Worm (Caenorhabditis elegans): Measurements from ENCODE around the gene E04F6.9.

Gene E04F6.9

DNA sequence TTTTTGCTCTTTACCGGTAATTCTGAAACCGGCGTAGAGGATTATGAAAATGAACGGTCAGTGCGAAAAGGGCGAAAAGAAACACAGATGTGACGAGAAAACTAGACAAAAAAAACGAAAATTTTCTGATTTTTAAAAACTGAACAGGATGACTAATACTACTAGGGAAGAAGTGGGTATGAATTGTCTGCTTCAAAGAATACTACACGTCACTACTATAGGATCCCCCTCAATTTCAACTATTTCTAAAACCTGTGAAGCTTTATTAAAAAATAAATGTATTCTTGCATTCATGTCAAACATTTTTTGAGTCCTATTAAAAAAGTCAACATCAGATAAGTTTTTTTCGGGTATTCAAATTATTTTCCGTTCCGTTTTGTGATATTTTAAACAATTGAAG, 12.1 kb upstream of the E04F6.9 start:
- TF ChIP-seq unc-62 (GFP tag; optimal IDR thresholded peaks at IDR 0.05) = no peak

DNA sequence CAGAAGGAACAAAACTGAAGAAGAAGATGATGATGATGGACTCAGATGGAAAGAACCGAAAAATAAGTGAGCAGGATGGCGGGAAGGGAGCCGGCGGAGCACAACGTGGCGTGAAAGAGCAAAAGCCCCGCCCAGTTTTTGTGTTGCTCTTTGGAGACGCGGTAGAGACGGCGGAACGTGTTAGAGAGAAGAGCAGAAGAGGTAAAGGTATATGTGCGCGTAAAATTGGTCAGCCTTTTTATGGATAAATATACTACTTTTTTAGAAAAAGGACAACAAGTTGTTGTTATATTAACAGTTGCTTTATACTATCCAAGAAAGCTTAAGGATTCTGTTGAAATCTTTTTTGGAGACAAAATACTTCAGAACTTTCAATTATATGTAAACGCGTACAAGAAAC, 5.1 kb upstream of the E04F6.9 start, which contains the start of gene E04F6.10:
Gene E04F6.10, minus strand, starts transcription at position 101 of the 400 bp plus-strand sequence.
- no peak for TF ChIP-seq unc-62 (GFP tag; optimal IDR thresholded peaks at IDR 0.05)

DNA sequence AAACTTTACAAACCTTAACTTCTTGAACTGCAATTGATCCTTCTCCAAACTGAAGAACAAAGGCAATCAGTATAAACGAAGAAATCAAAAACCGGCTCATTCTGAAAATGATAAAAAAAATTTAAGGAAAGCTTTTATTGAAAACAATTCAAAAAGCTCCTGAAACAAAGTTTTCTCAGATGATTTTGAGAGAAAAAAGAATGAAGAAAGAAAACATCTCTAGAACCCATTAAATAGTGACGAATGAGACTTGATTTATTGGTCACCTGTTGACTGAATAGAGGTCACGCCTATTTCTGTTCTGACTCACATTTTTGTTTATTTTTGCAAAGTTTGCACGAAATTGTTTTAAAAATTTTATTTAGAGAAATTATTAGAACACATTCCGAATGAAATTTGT, 679 bp downstream of the E04F6.9 start, which contains the start of gene E04F6.8:
Gene E04F6.8, minus strand, starts transcription at position 101 of the 400 bp plus-strand sequence.
- no peak for TF ChIP-seq unc-62 (GFP tag; optimal IDR thresholded peaks at IDR 0.05)

DNA sequence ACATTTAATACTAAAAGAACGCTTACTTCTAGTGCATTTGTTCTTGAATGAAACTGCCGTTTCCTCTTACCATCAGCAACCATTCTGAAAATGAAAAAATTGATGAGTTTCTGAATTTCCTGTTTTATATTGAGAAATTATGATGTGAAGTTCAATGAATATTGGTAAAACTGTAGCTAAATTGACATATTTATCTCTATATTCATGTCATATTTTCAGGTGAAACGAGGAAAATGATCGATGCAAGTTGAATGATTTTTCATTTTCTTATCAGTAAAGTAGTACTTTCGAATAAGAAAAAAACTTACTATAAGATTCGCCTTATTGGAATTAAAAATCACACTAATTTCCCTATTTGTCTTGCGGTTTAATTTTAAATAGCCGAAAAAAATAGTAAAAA, 1.8 kb downstream of the E04F6.9 start, which contains the start of gene E04F6.15:
Gene E04F6.15, minus strand, starts transcription at position 101 of the 400 bp plus-strand sequence.
- TF ChIP-seq unc-62 (GFP tag; optimal IDR thresholded peaks at IDR 0.05) = no peak

DNA sequence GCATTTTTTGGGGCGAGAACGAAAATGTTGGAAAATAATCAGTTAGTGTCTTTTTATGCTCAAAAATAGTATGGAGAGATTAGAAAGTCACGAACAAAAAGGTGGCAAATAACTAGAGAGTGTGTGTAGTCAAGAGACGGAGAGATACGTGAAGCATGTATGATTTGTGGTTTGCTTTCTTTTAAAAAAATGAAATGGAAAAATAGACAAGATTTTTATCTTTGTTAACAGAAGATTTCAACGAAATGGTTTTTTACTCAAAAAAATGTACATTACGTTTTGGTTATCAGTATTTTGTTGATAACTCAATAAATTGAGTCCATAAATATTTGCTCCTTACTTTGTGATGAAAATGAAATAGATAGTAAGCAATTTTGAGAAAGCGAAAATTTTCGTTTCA, 3.8 kb downstream of the E04F6.9 start, which contains the start of gene dhs-7:
Gene dhs-7, minus strand, starts transcription at position 277 of the 400 bp plus-strand sequence.
- TF ChIP-seq unc-62 (GFP tag; optimal IDR thresholded peaks at IDR 0.05) = no peak

DNA sequence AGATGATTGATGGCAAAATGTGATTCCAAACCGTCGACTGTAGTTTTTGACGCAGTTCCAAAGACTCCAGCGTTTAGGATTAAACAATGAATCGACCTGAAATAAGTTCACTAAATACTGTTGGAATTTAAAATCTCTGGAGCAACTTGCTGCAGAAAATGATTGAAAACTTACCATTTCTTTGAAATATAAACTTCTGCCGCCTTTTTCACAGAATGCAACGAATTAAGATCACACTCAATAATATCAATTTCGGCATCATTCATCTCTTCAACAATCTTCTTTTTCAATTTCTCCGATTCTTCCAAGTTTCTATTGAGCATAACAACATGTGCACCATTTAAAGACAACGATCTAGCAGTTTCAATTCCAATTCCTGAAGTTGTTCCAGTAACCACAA, 4.3 kb downstream of the E04F6.9 start:
- no peak for TF ChIP-seq unc-62 (GFP tag; optimal IDR thresholded peaks at IDR 0.05)

DNA sequence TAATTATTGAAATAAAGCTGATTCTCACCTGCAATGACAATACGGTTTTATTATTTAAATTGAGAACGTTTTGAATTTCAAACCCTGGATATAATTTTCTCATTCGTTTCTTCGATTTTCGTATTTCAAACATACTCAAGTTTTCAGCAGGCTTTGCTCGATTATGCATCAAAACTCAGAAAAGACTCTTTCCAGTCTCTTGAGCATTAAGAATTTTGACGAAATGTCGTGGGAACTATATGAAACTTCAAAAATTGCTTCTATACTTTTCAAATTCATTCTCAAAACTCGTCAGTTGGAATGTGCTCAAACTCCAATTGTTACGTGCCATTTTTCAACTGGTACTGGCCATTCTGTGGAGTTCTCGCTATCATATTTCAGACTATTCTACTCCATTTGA, 6.6 kb downstream of the E04F6.9 start, which contains the start of gene srd-59:
Gene srd-59, plus strand, starts transcription at position 301 of the 400 bp plus-strand sequence.
- no peak for TF ChIP-seq unc-62 (GFP tag; optimal IDR thresholded peaks at IDR 0.05)

DNA sequence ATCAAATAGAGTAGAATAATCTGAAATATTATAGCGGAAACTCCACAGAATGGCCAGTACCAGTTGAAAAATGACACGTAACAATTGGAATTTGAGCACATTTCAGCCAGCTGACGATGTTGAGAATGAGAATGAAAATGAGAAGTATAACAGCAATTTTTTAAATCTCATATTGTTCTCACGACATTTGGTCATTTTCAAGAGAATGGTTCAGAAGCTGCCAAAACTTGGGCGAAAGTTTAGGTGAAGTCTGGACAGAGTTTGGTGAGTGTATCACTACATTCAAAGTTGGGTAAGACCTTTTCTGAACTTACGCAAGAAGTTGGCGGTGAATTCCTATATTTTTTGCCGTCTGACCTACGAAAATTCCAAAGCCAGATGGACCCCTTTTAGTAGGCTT, 7.0 kb downstream of the E04F6.9 start, which contains the start of gene srd-58:
Gene srd-58, minus strand, starts transcription at position 101 of the 400 bp plus-strand sequence.
- TF ChIP-seq unc-62 (GFP tag; optimal IDR thresholded peaks at IDR 0.05) = no peak

DNA sequence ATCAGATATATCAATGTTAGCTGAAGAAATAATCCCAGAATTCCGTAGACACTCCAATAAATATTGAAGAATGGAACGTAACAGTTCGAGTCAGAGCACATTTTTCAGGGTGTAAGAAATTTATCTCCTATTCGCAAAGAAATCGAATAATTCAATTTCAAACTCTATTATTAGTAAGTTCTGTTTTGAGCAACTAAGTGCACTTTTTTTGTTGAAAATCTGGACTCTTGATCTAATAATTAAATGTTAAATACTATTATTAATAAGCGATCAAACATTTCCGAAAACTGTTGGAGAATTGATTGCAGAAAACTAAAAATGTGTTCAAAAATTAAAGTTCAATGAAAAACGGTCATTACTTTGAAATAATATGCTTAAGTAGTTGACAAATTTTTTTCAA, 8.8 kb downstream of the E04F6.9 start, which contains the start of gene srd-56:
Gene srd-56, minus strand, starts transcription at position 101 of the 400 bp plus-strand sequence.
- TF ChIP-seq unc-62 (GFP tag; optimal IDR thresholded peaks at IDR 0.05) = no peak

DNA sequence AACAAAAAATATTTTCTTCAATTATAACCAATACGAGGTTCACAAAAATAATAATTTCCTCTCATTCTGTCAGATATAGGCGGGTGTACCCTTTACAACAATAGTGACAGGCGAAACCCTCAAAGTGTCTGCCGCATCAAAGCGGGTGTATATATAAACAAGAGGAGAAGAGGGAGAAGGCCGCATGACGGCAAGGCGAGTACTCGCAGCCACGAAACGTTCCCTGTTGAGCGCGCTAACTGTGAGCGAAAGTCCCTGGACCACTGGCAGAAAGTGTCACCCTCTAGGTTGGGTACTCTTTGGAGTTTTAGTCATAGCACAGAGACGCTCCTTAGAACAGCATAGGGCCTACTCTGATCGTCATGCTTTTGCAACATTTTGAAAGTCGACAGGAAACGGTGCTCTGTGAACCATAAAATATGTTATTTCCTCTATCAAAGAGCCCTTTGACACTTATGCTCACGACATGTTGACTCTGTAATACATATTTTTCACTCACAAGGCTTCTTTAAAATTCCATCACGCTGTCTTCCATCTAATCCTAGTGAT, 11.8 kb downstream of the E04F6.9 start, which contains the start of gene pcrg-1:
Gene pcrg-1, plus strand, starts transcription at position 499 of the 549 bp plus-strand sequence.
- TF ChIP-seq unc-62 (GFP tag; optimal IDR thresholded peaks at IDR 0.05) = no peak

DNA sequence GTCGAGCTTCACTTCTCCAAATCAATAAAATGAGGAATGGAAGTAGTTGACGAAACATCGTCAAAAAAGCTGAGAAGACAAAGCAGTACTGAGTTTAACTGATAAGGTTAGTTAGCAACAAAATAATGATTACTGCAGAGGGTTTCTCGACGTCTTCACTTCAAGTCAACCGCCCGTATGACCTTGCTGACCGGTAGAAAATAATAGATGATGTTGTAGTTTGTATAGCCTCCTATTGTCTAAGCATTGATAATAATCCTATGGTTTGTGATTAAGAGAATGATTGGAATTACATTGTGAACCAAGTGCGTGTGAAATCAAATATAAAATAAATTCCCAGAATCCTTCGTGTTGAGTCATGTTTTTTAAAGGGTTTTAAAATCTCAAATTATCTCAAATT, 12.7 kb downstream of the E04F6.9 start, which contains the start of gene E04F6.6:
Gene E04F6.6, minus strand, starts transcription at position 258 of the 400 bp plus-strand sequence.
- no peak for TF ChIP-seq unc-62 (GFP tag; optimal IDR thresholded peaks at IDR 0.05)

DNA sequence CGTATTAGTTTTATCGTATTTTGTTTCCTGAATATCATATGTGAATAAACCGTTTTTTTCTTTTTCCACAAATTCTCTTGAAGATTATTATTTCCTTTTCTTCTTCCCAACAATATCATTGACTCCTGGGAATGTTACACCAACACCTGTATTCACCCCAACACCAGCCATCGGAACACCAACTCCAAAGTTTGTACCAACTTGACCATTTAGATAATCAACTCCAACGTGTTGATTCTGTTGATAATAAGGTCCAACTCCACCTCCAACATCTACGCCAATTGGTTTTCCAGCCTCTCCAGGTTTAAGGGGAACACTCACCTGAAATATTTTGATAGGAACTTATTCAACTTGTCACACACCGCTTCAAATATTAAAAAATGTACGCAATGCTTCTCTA, 14.5 kb downstream of the E04F6.9 start:
- TF ChIP-seq unc-62 (GFP tag; optimal IDR thresholded peaks at IDR 0.05) = no peak

DNA sequence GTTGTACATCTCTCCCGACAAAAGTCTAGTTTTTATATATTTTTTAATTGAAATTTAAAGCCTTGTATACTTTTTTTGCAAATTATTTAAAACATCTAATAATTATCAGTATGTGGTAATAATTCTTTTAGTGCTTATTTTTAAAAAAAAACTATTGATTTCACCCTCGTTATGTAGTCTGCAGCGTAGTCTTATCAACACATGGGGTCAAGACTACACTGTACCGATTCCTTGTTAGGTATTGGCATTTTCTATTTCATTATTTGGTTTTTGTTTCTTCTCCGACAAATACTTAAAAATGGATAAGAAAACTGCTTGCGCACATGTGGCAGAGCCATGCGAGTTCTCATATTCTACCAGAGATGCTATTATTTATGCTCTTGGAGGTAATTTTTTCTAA, 15.9 kb downstream of the E04F6.9 start, which contains the start of gene maoc-1:
Gene maoc-1, plus strand, starts transcription at position 237 of the 400 bp plus-strand sequence.
- TF ChIP-seq unc-62 (GFP tag; optimal IDR thresholded peaks at IDR 0.05) = no peak

DNA sequence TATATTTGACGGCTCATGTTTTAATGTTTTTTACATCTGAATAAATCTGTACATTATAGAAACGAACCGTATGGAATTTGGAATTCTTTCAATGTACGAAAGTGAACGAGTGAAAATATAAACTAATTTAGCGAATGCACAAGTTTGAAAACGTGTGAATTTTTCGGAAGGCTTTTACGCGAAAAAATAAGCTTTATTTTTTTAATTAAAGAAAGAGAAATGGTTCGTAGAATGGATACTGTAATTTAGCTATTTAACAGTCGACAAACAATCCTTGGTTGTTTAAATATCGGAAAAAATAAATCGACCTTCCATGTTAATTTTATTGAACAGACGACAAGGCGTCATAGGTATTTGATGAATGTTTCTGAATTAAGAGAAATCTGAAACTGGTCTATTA, 16.4 kb downstream of the E04F6.9 start, which contains the start of gene acdh-12:
Gene acdh-12, minus strand, starts transcription at position 101 of the 400 bp plus-strand sequence.
- TF ChIP-seq unc-62 (GFP tag; optimal IDR thresholded peaks at IDR 0.05) = no peak

DNA sequence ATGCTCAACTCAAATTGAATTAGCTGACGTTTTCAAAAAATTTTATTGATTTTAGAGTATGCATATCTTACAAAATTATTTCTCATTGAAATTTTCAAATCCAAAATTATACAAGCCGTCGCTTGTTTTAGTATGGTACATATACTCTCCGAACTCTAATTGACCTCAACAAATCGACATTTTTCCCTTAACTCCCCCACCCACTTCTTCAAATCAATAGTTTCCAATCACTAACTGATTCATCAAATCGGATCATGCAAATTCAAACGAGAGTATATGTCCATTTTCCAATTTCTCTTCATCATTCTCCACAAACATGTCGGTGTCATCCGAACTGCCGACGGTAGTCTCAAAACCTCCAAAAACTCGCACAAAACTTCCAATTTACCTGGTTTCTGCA, 22.8 kb downstream of the E04F6.9 start, which contains the start of gene E04F6.4:
Gene E04F6.4, plus strand, starts transcription at position 301 of the 400 bp plus-strand sequence.
- no peak for TF ChIP-seq unc-62 (GFP tag; optimal IDR thresholded peaks at IDR 0.05)

DNA sequence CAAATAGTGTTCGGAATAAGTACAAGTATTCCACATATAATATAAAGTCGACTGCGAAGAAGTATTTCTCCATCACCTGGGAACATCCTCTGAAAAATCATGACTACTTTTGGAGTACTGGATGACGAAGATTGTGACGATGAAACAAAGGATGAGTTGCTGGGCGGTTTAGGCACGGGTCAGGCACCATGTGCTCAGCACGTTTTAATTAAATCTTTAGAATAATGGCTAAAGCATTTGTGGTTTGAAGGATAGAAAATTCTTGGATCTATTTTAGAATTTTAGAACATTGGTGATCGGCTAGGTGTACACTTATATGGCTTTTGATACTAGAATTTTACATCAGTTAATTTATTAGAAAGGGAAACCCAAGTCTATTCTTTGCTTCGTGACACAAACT, 24.8 kb downstream of the E04F6.9 start, which contains the start of gene C27H5.6:
Gene C27H5.6, minus strand, starts transcription at position 101 of the 400 bp plus-strand sequence.
- TF ChIP-seq unc-62 (GFP tag; optimal IDR thresholded peaks at IDR 0.05) = no peak

DNA sequence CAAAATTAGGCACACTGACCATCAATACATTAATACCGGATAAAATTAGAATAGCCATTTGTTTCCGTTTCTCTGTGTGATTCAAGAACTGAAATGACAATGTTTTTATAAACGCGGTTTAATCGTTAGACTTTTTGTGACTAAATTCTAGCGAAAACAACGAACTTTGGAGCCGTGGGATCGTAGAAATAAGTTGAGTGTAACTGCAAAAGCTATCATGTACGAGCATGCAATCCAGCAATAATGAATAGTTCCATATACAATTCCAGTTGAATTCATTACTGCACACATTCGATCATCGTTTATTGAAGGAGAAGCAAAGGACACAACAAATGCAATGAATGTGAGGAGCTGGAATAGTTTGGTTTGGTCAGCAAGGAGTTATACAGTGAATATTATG, 25.8 kb downstream of the E04F6.9 start:
- TF ChIP-seq unc-62 (GFP tag; optimal IDR thresholded peaks at IDR 0.05) = no peak
